Worm (Caenorhabditis elegans) whole organism, L2 larva: ENCODE data around the gene T14G8.4.

Source experiments
- dmd-4 ChIP-seq: sonication (generic microtip); optimal IDR thresholded peaks from 2 replicates; lab custom pipeline; 2017; ENCODE audit warnings: missing biosample characterization, missing genetic modification characterization
- elt-3 ChIP-seq: sonication (generic microtip); optimal IDR thresholded peaks from 2 replicates; lab custom pipeline; 2017; ENCODE audit warnings: missing biosample characterization, missing genetic modification characterization
- lin-11 ChIP-seq: fragments of 150-350 bp; sonication (generic microtip); optimal IDR thresholded peaks from 2 replicates; lab custom pipeline; 2014; ENCODE audit warnings: missing biosample characterization, missing genetic modification characterization, inconsistent platforms, mixed read lengths
- lin-39 ChIP-seq: fragments of 150-350 bp; optimal IDR thresholded peaks from 2 replicates; lab custom pipeline; 2014; ENCODE audit warnings: missing biosample characterization, missing genetic modification reagents, missing genetic modification characterization
- snpc-4 ChIP-seq: fragments of 150-350 bp; optimal IDR thresholded peaks from 2 replicates; lab custom pipeline; 2014; ENCODE audit warnings: missing biosample characterization, missing genetic modification characterization

DNA sequence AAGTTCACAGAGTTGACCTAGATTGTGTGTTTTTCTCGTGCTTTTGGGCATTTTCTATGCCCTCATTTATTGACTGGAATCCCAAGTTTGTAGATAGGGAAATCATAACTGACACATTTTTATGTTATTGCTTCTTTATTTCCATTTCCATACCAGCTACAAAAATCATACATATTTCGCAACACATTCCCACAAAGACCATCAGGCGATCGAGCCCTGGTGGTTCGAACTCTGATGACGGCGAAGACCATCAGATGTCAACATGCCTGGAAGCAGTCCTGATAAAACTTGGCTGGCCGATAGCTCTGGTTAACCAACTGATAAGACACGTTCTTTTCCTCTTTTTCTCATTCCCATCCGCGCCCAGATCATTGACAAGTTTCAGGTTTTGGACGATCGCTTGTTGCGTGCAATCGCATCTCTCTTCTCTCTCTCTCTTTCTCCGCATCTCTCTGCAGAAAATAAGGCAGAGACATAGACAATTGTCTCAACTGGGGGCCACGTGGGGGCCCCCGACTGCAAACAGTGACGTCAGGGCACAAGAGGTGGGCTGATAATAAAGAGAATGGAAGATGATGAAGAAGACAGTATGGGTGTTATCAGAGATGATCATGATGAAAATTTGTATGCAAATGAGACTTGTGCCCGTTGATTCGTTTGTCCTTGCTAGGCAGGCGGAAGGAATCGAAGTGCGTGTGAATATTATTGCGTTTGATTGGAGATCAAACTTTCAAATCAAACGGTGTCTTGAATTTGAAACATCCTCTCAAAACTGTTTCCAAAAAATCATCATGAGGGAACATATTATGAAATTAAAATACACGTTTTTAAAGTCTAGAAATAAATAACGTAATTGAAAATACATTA, 8.6 kb upstream of the T14G8.4 start:
- TF ChIP-seq lin-11 (tag; lab: Kevin White, UChicago) (no peak), dmd-4 (tag; lab: Kevin White, UChicago) (no peak), lin-39 (tag; lab: Kevin White, UChicago) (no peak), snpc-4 (tag; lab: Kevin White, UChicago) (no peak), elt-3 (no peak)
